Worm (Caenorhabditis elegans) whole organism, L4 larva: ENCODE measurements around the gene prp-21.
"Not testable (repeated sequence)": the region's sequence is repeated elsewhere in the genome, so short reads cannot be mapped to it uniquely, and the experiment has no call there.

Experiments used
- F37D6.2 ChIP-seq: sonication (generic microtip); optimal IDR thresholded peaks from 2 replicates; lab custom pipeline; 2016; ENCODE audit warnings: mild to moderate bottlenecking, missing genetic modification characterization, missing compliant biosample characterization
- F44E2.7 ChIP-seq: fragments of 200-800 bp; sonication (Bioruptor generic); IDR thresholded peaks from 2 replicates; pipeline ENCODE4 v2.1.2; 2022; ENCODE audit warnings: missing genetic modification characterization, missing compliant biosample characterization
- Y75B8A.6 ChIP-seq: fragments of 200-800 bp; sonication (Bioruptor generic); IDR thresholded peaks from 2 replicates; pipeline ENCODE4 v1.3.6; 2022; ENCODE audit warnings: missing genetic modification reagents, missing genetic modification characterization, missing compliant biosample characterization
- aha-1 ChIP-seq: fragments of 150-350 bp; peaks from one replicate; lab custom pipeline; 2014; ENCODE audit warnings: missing biosample characterization, missing genetic modification characterization
- ama-1 ChIP-seq: fragments of 150-350 bp; optimal IDR thresholded peaks from 2 replicates; lab custom pipeline; 2014; ENCODE audit warnings: inconsistent platforms, mixed read lengths
- ceh-62 ChIP-seq: sonication (generic microtip); optimal IDR thresholded peaks from 2 replicates; lab custom pipeline; 2017; ENCODE audit warnings: missing biosample characterization, missing genetic modification characterization
- ces-1 ChIP-seq: fragments of 150-350 bp; sonication (generic microtip); optimal IDR thresholded peaks from 4 replicates; lab custom pipeline; 2014; ENCODE audit warnings: missing biosample characterization, missing genetic modification reagents, missing genetic modification characterization
- dpl-1 ChIP-seq: fragments of 150-350 bp; optimal IDR thresholded peaks from 2 replicates; lab custom pipeline; 2014; ENCODE audit warnings: missing biosample characterization, missing genetic modification reagents, missing genetic modification characterization
- dve-1 ChIP-seq: sonication (generic microtip); optimal IDR thresholded peaks from 2 replicates; lab custom pipeline; 2017; ENCODE audit warnings: antibody characterized with exemption, mild to moderate bottlenecking, missing genetic modification characterization, missing compliant biosample characterization; ENCODE audit not compliant: insufficient read depth
- hif-1 ChIP-seq, 2 experiments: sonication (generic microtip); optimal IDR thresholded peaks; 2 replicates each; lab custom pipeline; 2016 to 2017; ENCODE audit warnings: missing compliant biosample characterization in 2 of 2, missing genetic modification characterization in 2 of 2, missing genetic modification reagents in 2 of 2, missing genotype in 2 of 2, mild to moderate bottlenecking in 1 of 2
- hmg-1.1 ChIP-seq: fragments of 200-800 bp; sonication (Bioruptor generic); IDR thresholded peaks from 2 replicates; pipeline ENCODE4 v1.3.6; 2022; ENCODE audit warnings: missing genetic modification reagents, missing genetic modification characterization, missing compliant biosample characterization
- lin-13 ChIP-seq: fragments of 150-350 bp; optimal IDR thresholded peaks from 2 replicates; lab custom pipeline; 2014; ENCODE audit warnings: missing biosample characterization, missing genetic modification reagents, missing genetic modification characterization
- lin-38 ChIP-seq: fragments of 200-800 bp; sonication (Bioruptor generic); IDR thresholded peaks from 2 replicates; pipeline ENCODE4 v1.3.6; 2022; ENCODE audit warnings: missing genetic modification reagents, missing genetic modification characterization, missing compliant biosample characterization
- lsy-2 ChIP-seq, 2 experiments: fragments of 150-350 bp in 1 of 2; sonication (generic microtip) in 1 of 2; optimal IDR thresholded peaks; 2 replicates each; lab custom pipeline; 2014 to 2017; ENCODE audit warnings: missing biosample characterization in 2 of 2, missing genetic modification characterization in 2 of 2
- mdl-1 ChIP-seq, 2 experiments: fragments of 150-350 bp in 1 of 2; sonication (generic microtip) in 1 of 2; optimal IDR thresholded peaks; 2 replicates each; lab custom pipeline; 2014 to 2017; ENCODE audit warnings: missing biosample characterization in 2 of 2, missing genetic modification characterization in 2 of 2
- mep-1 ChIP-seq: fragments of 150-350 bp; sonication (generic microtip); optimal IDR thresholded peaks from 3 replicates; lab custom pipeline; 2014; ENCODE audit warnings: missing biosample characterization, missing genetic modification characterization
- mes-2 ChIP-seq: sonication (generic microtip); optimal IDR thresholded peaks from 2 replicates; lab custom pipeline; 2016; ENCODE audit warnings: missing genotype, mild to moderate bottlenecking, missing genetic modification characterization, missing compliant biosample characterization; ENCODE audit not compliant: poor library complexity, severe bottlenecking
- nhr-28 ChIP-seq: fragments of 150-350 bp; optimal IDR thresholded peaks from 2 replicates; lab custom pipeline; 2014; ENCODE audit warnings: missing biosample characterization, missing genetic modification characterization
- nhr-48 ChIP-seq: sonication (generic microtip); optimal IDR thresholded peaks from 2 replicates; lab custom pipeline; 2016; ENCODE audit warnings: mild to moderate bottlenecking, missing genetic modification characterization, missing compliant biosample characterization
- nhr-76 ChIP-seq: fragments of 150-350 bp; optimal IDR thresholded peaks from 2 replicates; lab custom pipeline; 2014; ENCODE audit warnings: missing biosample characterization, missing genetic modification characterization
- set-16 ChIP-seq: fragments of 200-800 bp; sonication (Bioruptor generic); IDR thresholded peaks from 2 replicates; pipeline ENCODE4 v1.3.6; 2022; ENCODE audit warnings: missing genetic modification reagents, missing genetic modification characterization, missing compliant biosample characterization
- snpc-4 ChIP-seq: fragments of 150-350 bp; optimal IDR thresholded peaks from 2 replicates; lab custom pipeline; 2014; ENCODE audit warnings: missing biosample characterization, missing genetic modification characterization
- spr-1 ChIP-seq: sonication (generic microtip); optimal IDR thresholded peaks from 2 replicates; lab custom pipeline; 2016; ENCODE audit warnings: mild to moderate bottlenecking, missing genetic modification characterization, missing compliant biosample characterization
- unc-130 ChIP-seq: sonication (generic microtip); optimal IDR thresholded peaks from 2 replicates; lab custom pipeline; 2016; ENCODE audit warnings: missing genetic modification reagents, missing genetic modification characterization, missing compliant biosample characterization
- unc-62 ChIP-seq, 3 experiments: fragments of 150-350 bp in 1 of 3; sonication (generic microtip); optimal IDR thresholded peaks in 2 of 3; peaks in 1 of 3; 1 replicate in 1 of 3; 2 replicates in 2 of 3; lab custom pipeline; 2014 to 2017; ENCODE audit warnings: missing biosample characterization in 3 of 3, missing genetic modification characterization in 3 of 3, missing genetic modification reagents in 3 of 3, missing genotype in 1 of 3
- vab-7 ChIP-seq: fragments of 200-800 bp; sonication (Bioruptor generic); IDR thresholded peaks from 2 replicates; pipeline ENCODE4 v1.3.6; 2022; ENCODE audit warnings: missing genetic modification reagents, missing genetic modification characterization, missing compliant biosample characterization
- ztf-11 ChIP-seq: fragments of 150-350 bp; optimal IDR thresholded peaks from 2 replicates; lab custom pipeline; 2014; ENCODE audit warnings: missing biosample characterization, missing genetic modification characterization

The prp-21 gene

DNA sequence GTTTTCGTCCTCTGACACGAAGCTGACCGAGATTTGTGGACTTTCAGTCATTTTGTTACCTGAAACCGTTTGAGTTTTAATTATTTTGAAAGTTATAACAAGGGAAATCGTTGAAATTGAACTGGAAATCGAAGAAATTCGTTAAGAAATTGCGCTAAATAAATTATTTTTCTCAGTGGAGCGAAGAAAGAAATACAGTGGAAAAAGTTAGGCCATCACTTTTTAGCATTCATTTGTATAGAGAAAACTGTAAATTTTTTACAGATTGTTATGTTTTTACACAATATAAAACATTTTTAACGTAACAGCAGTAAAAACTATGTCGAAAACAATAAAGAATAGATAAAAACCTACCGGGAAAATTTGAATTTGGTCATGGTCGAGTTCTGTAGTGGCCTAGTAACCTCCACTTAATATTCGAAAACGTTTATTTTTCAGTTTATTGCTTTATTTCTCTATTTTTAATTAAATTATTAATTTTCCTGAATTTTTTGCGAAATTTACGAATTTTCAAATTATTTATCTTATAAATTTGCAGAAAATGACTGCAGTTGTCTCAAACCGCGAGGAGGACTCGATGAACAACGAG, at the start of gene prp-21, which contains the start of gene gldi-1:
Gene prp-21 (plus strand): TSS at position 539 of the 589 bp plus-strand sequence.
Gene gldi-1 (minus strand): TSS at position 51 of the 589 bp plus-strand sequence.
- TF ChIP-seq mep-1 (tag; lab: Kevin White, UChicago), result peak; percentile 21
- TF ChIP-seq unc-130 (GFP tag; lab: Kevin White, UChicago), result peak; percentile 9
- TF ChIP-seq lin-38 (GFP tag; lab: Robert Waterston, UW), result peak; percentile 60
- peak in 1 of 2 experiments; percentile 71 for TF ChIP-seq hif-1 (tag; optimal IDR thresholded peaks at IDR 0.05; lab: Kevin White, UChicago)
- peak in 1 of 2 experiments; percentile 44 for TF ChIP-seq lsy-2 (tag; optimal IDR thresholded peaks at IDR 0.05; lab: Kevin White, UChicago)
- TF ChIP-seq dpl-1, result peak; percentile 46
- TF ChIP-seq nhr-28, result no peak
- TF ChIP-seq ces-1 (GFP tag; lab: Kevin White, UChicago), result peak; percentile 22
- no peak for TF ChIP-seq mdl-1 (tag; optimal IDR thresholded peaks at IDR 0.05; lab: Kevin White, UChicago)
- no peak for TF ChIP-seq spr-1 (tag; lab: Kevin White, UChicago)

DNA sequence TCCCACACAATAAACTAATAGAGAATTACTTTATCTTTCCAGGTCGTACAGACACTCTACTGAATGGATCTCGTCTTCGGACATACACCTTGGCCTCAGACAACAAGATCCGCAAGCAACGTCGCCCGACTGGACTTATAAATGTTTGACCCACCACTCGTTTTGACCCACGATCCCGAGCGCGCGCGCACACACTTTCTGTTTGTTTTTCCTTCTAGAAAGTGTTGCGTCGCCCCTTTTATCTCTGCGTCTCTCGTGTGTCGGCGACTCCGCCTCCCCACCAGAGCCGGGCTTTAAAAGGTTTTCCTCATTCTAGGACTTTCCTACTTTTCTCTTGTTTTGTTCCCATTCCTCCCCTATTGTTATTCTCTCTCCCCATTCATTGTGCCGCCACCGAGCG, 47.4 kb upstream of the prp-21 start:
- TF ChIP-seq Y75B8A.6 (GFP tag; lab: Robert Waterston, UW) (no peak), aha-1 (tag; lab: Kevin White, UChicago) (peak; percentile 21), F44E2.7 (no peak)
- TF ChIP-seq, all 104 proteins: peak for 1

DNA sequence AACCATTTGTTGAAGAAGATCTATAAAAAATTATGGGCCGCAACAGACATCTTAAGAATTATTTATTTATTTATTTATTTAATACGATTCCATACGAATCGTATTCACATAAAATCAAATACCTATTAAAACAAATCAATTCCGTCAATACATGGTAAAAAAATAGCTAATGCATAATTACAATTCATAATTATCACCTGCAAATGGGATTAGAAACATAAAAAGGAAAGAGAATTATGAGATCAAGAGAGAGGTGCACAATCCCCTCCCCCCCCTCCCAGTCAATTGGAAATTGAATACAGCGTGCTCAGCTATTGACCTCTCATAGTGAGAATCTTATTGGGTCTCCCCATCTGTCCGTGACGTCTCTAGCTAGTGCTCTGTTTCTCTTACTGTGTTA, 43.6 kb upstream of the prp-21 start, which contains the start of gene C24H12.1:
Gene C24H12.1 (plus strand): TSS at position 301 of the 400 bp plus-strand sequence.
- TF ChIP-seq hmg-1.1 (GFP tag; lab: Robert Waterston, UW); dpl-1; mes-2 (tag; lab: Kevin White, UChicago): not testable (repeated sequence)

DNA sequence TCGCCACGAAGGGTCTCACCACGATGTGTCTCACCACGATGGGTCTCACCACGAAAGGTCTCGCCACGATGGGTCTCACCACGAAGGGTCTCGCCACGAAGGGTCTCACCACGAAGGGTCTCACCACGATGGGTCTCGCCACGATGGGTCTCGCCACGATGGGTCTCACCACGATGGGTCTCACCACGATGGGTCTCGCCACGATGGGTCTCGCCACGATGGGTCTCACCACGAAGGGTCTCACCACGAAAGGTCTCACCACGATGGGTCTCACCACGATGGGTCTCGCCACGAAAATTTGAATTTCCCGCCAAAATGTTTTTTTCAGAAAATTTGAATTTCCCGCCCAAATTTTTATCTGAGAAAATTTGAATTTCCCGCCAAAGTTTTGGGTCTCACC, 32.5 kb upstream of the prp-21 start:
- TF ChIP-seq set-16 (GFP tag; lab: Robert Waterston, UW), result peak; percentile 86

DNA sequence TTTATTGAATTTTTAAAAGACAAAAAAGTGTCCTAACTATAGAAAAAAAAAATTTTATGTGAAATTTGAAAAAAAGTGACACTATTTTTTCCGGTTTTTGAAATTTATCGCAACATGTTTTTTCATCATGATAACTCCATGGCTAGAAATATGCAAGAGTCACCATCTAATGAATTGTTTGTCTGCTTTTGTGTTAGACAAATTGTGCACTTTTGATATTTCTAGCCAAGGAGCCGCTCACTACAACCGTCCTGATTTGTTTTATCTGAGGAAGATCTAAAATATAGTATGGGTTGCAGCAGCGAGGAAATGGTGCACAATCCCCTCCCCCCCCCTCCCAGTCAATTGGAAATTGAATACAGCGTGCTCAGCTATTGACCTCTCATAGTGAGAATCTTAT, 30.0 kb upstream of the prp-21 start, which contains the start of gene W10D9.1:
Gene W10D9.1 (plus strand): TSS at position 301 of the 400 bp plus-strand sequence.
- TF ChIP-seq mep-1 (tag; lab: Kevin White, UChicago); dve-1; ama-1: not testable (repeated sequence)

DNA sequence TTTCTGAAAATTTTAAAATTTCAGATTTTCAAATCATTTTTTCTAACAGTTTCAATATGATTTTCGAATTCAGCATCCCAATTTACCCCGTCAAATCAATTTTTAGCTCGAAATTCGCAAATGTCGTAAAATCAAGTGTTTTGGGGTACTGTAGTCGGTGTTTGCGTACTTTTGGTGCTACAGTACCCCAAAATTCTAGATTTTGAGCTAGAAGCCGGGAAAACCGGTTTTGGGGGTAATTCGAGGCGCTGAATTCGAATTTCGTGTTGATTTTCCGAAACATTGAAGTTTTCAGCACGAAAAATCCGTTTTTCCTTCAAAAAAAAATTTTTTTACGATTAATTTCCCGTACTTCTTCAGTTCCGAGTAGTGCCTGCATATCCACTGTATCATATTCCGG, 28.3 kb upstream of the prp-21 start:
- TF ChIP-seq lsy-2 (tag; optimal IDR thresholded peaks at IDR 0.05; lab: Kevin White, UChicago), result peak; percentile 19 to 75
- TF ChIP-seq spr-1 (tag; lab: Kevin White, UChicago), result no peak
- TF ChIP-seq vab-7 (GFP tag; lab: Robert Waterston, UW), result no peak
- no peak for TF ChIP-seq nhr-76 (tag; lab: Kevin White, UChicago)
- TF ChIP-seq F37D6.2, result no peak
- TF ChIP-seq mep-1 (tag; lab: Kevin White, UChicago), result no peak
- TF ChIP-seq lin-13, result peak; percentile 80
- TF ChIP-seq aha-1 (tag; lab: Kevin White, UChicago), result peak; percentile 88

DNA sequence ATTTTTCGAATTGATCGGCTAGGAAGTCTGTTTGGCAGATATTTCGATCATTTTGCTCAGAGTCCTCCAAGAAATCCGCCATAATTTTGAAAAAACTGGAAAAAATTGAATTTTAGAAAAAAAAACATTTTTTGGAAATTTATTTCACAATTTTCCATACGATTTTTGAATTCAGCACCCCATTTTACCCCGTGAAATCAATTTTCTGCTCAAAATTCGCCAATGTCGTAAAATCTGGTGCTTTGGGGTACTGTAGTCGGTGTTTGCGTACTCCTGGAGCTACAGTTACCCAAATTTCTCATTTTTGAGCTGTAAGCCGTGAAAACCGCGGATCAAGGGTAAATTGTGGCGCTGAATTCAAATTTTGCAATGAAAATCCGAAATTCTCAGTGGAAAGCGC, 26.9 kb upstream of the prp-21 start, which contains the start of gene gvd-1:
Gene gvd-1 (minus strand): TSS at position 101 of the 400 bp plus-strand sequence.
- no peak for TF ChIP-seq mep-1 (tag; lab: Kevin White, UChicago)
- TF ChIP-seq dpl-1, result no peak
- TF ChIP-seq lin-38 (GFP tag; lab: Robert Waterston, UW), result no peak
- no peak for TF ChIP-seq snpc-4 (tag; lab: Kevin White, UChicago)
- TF ChIP-seq ztf-11 (tag; lab: Kevin White, UChicago), result no peak
- TF ChIP-seq nhr-48 (tag; lab: Kevin White, UChicago), result no peak

DNA sequence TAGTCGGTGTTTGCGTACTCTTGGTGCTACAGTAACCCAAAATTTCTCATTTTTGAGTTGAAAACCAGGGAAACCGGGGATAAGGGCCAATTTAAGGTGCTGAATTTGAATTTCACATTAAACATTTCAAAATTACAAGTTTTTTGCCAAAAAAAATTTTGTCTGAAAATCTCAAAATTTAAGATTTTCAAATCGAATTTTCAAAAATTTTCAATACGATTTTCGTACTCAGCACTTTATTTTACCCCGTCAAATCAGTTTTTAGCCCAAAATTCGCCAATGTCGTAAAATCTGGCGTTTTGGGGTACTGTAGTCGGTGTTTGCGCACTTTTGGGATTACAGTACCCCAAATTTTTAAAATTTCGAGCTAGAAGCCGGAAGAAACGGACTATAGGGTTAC, 23.8 kb upstream of the prp-21 start, which contains the start of gene W10D9.3:
Gene W10D9.3 (minus strand): TSS at position 101 of the 400 bp plus-strand sequence.
- TF ChIP-seq ceh-62, result no peak
- peak in 1 of 2 experiments; percentile 73 for TF ChIP-seq unc-62 (GFP tag; optimal IDR thresholded peaks at IDR 0.05 in 1 of 2; lab: Kevin White, UChicago)
- TF ChIP-seq unc-62 (tag; optimal IDR thresholded peaks at IDR 0.05; lab: Kevin White, UChicago), result no peak
- TF ChIP-seq, all 104 proteins: peak for 1
